Worm (Caenorhabditis elegans) whole organism, L4 larva: Measurements from ENCODE around the gene F12E12.6.
A peak's percentile ranks its signal among the peaks of the same experiment; 100 is the strongest.

Source experiments
- D1046.2 ChIP-seq: fragments of 200-800 bp; sonication (Bioruptor generic); IDR thresholded peaks from 2 replicates; pipeline ENCODE4 v1.3.6; 2022; ENCODE audit warnings: missing genetic modification characterization, missing compliant biosample characterization
- F37D6.2 ChIP-seq: sonication (generic microtip); optimal IDR thresholded peaks from 2 replicates; lab custom pipeline; 2016; ENCODE audit warnings: mild to moderate bottlenecking, missing genetic modification characterization, missing compliant biosample characterization
- R02D3.7 ChIP-seq: fragments of 150-350 bp; sonication (generic microtip); optimal IDR thresholded peaks from 3 replicates; lab custom pipeline; 2014; ENCODE audit warnings: missing biosample characterization, missing genetic modification characterization
- T26A8.4 ChIP-seq: fragments of 200-800 bp; sonication (Bioruptor generic); IDR thresholded peaks from 2 replicates; pipeline ENCODE4 v1.3.6; 2022; ENCODE audit warnings: missing genetic modification characterization, missing compliant biosample characterization
- Y105C5A.15 ChIP-seq: fragments of 200-800 bp; sonication (Bioruptor generic); IDR thresholded peaks from 2 replicates; pipeline ENCODE4 v1.3.6; 2022; ENCODE audit warnings: missing genetic modification characterization, missing compliant biosample characterization
- Y75B8A.6 ChIP-seq: fragments of 200-800 bp; sonication (Bioruptor generic); IDR thresholded peaks from 2 replicates; pipeline ENCODE4 v1.3.6; 2022; ENCODE audit warnings: missing genetic modification reagents, missing genetic modification characterization, missing compliant biosample characterization
- aha-1 ChIP-seq: fragments of 150-350 bp; peaks from one replicate; lab custom pipeline; 2014; ENCODE audit warnings: missing biosample characterization, missing genetic modification characterization
- ama-1 ChIP-seq: fragments of 150-350 bp; optimal IDR thresholded peaks from 2 replicates; lab custom pipeline; 2014; ENCODE audit warnings: inconsistent platforms, mixed read lengths
- arid-1 ChIP-seq: fragments of 200-800 bp; sonication (Bioruptor generic); conservative IDR thresholded peaks from 2 replicates; pipeline ENCODE4 v1.3.6; 2022; ENCODE audit warnings: missing genetic modification reagents, missing genetic modification characterization, missing compliant biosample characterization
- ceh-20 ChIP-seq: fragments of 200-800 bp; sonication (Bioruptor generic); IDR thresholded peaks from 2 replicates; pipeline ENCODE4 v1.3.6; 2022; ENCODE audit warnings: missing genetic modification reagents, missing genetic modification characterization, missing compliant biosample characterization
- ceh-28 ChIP-seq: fragments of 150-350 bp; optimal IDR thresholded peaks from 2 replicates; lab custom pipeline; 2014; ENCODE audit warnings: missing biosample characterization, missing genetic modification reagents, missing genetic modification characterization
- ceh-44 ChIP-seq: fragments of 200-800 bp; sonication (Bioruptor generic); IDR thresholded peaks from 2 replicates; pipeline ENCODE4 v1.3.6; 2022; ENCODE audit warnings: missing genetic modification reagents, missing genetic modification characterization, missing compliant biosample characterization
- ces-1 ChIP-seq: fragments of 150-350 bp; sonication (generic microtip); optimal IDR thresholded peaks from 4 replicates; lab custom pipeline; 2014; ENCODE audit warnings: missing biosample characterization, missing genetic modification reagents, missing genetic modification characterization
- ctbp-1 ChIP-seq: fragments of 200-800 bp; sonication (Bioruptor generic); IDR thresholded peaks from 2 replicates; pipeline ENCODE4 v1.3.6; 2022; ENCODE audit warnings: missing genetic modification reagents, missing genetic modification characterization, missing compliant biosample characterization
- daf-16 ChIP-seq, 3 experiments: sonication (generic microtip); optimal IDR thresholded peaks; 2 replicates each; lab custom pipeline; 2016 to 2017; ENCODE audit warnings: missing genetic modification characterization in 3 of 3, missing genetic modification reagents in 3 of 3, mild to moderate bottlenecking in 2 of 3, missing compliant biosample characterization in 2 of 3, missing biosample characterization in 1 of 3, moderate library complexity in 1 of 3
- dmd-6 ChIP-seq: fragments of 200-800 bp; sonication (Bioruptor generic); IDR thresholded peaks from 2 replicates; pipeline ENCODE4 v1.3.6; 2022; ENCODE audit warnings: missing genetic modification reagents, missing genetic modification characterization, missing compliant biosample characterization
- dmd-8 ChIP-seq: fragments of 200-800 bp; sonication (Bioruptor generic); IDR thresholded peaks from 2 replicates; pipeline ENCODE4 v1.3.6; 2022; ENCODE audit warnings: missing genetic modification characterization, missing compliant biosample characterization
- egl-43 ChIP-seq: fragments of 200-800 bp; sonication (Bioruptor generic); IDR thresholded peaks from 2 replicates; pipeline ENCODE4 v1.3.6; 2022; ENCODE audit warnings: missing genetic modification reagents, missing genetic modification characterization, missing compliant biosample characterization
- hlh-11 ChIP-seq: fragments of 200-800 bp; sonication (Bioruptor generic); optimal IDR thresholded peaks from 2 replicates; lab custom pipeline; 2018; ENCODE audit warnings: mild to moderate bottlenecking, missing genetic modification characterization, missing compliant biosample characterization
- hlh-30 ChIP-seq: sonication (generic microtip); optimal IDR thresholded peaks from 2 replicates; lab custom pipeline; 2017; ENCODE audit warnings: antibody characterized with exemption, mild to moderate bottlenecking, missing genetic modification characterization, missing compliant biosample characterization; ENCODE audit not compliant: insufficient read depth
- lin-29 ChIP-seq: fragments of 200-800 bp; sonication (Bioruptor generic); IDR thresholded peaks from 2 replicates; pipeline ENCODE4 v1.3.6; 2022; ENCODE audit warnings: missing genetic modification reagents, missing genetic modification characterization, missing compliant biosample characterization
- lin-38 ChIP-seq: fragments of 200-800 bp; sonication (Bioruptor generic); IDR thresholded peaks from 2 replicates; pipeline ENCODE4 v1.3.6; 2022; ENCODE audit warnings: missing genetic modification reagents, missing genetic modification characterization, missing compliant biosample characterization
- lir-3 ChIP-seq: sonication (generic microtip); optimal IDR thresholded peaks from 2 replicates; lab custom pipeline; 2016; ENCODE audit warnings: mild to moderate bottlenecking, missing genetic modification characterization, missing compliant biosample characterization
- mdl-1 ChIP-seq, 2 experiments: fragments of 150-350 bp in 1 of 2; sonication (generic microtip) in 1 of 2; optimal IDR thresholded peaks; 2 replicates each; lab custom pipeline; 2014 to 2017; ENCODE audit warnings: missing biosample characterization in 2 of 2, missing genetic modification characterization in 2 of 2
- nhr-11 ChIP-seq: fragments of 150-350 bp; optimal IDR thresholded peaks from 2 replicates; lab custom pipeline; 2014; ENCODE audit warnings: missing biosample characterization, missing genetic modification characterization
- nhr-28 ChIP-seq: fragments of 150-350 bp; optimal IDR thresholded peaks from 2 replicates; lab custom pipeline; 2014; ENCODE audit warnings: missing biosample characterization, missing genetic modification characterization
- nhr-77 ChIP-seq: fragments of 150-350 bp; optimal IDR thresholded peaks from 2 replicates; lab custom pipeline; 2014; ENCODE audit warnings: missing biosample characterization, missing genetic modification characterization
- php-3 ChIP-seq: fragments of 200-800 bp; sonication (Bioruptor generic); IDR thresholded peaks from 2 replicates; pipeline ENCODE4 v1.3.6; 2022; ENCODE audit warnings: missing genetic modification reagents, missing genetic modification characterization, missing compliant biosample characterization
- pqm-1 ChIP-seq: sonication (generic microtip); optimal IDR thresholded peaks from 2 replicates; lab custom pipeline; 2017; ENCODE audit warnings: missing biosample characterization, missing genetic modification characterization
- rbr-2 ChIP-seq: sonication (generic microtip); optimal IDR thresholded peaks from 2 replicates; lab custom pipeline; 2016; ENCODE audit warnings: missing genotype, missing genetic modification characterization, missing compliant biosample characterization
- sdz-12 ChIP-seq: fragments of 200-800 bp; sonication (Bioruptor generic); optimal IDR thresholded peaks from 2 replicates; lab custom pipeline; 2018; ENCODE audit warnings: mild to moderate bottlenecking, missing genetic modification characterization, missing compliant biosample characterization
- skn-1 ChIP-seq: fragments of 150-350 bp; optimal IDR thresholded peaks from 2 replicates; lab custom pipeline; 2014; ENCODE audit warnings: missing biosample characterization, missing genetic modification characterization
- snpc-1.2 ChIP-seq: fragments of 200-800 bp; sonication (Bioruptor generic); IDR thresholded peaks from 2 replicates; pipeline ENCODE4 v1.3.6; 2022; ENCODE audit warnings: missing genetic modification reagents, missing genetic modification characterization, missing compliant biosample characterization
- snpc-4 ChIP-seq: fragments of 150-350 bp; optimal IDR thresholded peaks from 2 replicates; lab custom pipeline; 2014; ENCODE audit warnings: missing biosample characterization, missing genetic modification characterization
- spr-1 ChIP-seq: sonication (generic microtip); optimal IDR thresholded peaks from 2 replicates; lab custom pipeline; 2016; ENCODE audit warnings: mild to moderate bottlenecking, missing genetic modification characterization, missing compliant biosample characterization
- unc-130 ChIP-seq: sonication (generic microtip); optimal IDR thresholded peaks from 2 replicates; lab custom pipeline; 2016; ENCODE audit warnings: missing genetic modification reagents, missing genetic modification characterization, missing compliant biosample characterization
- unc-62 ChIP-seq, 3 experiments: fragments of 150-350 bp in 1 of 3; sonication (generic microtip); optimal IDR thresholded peaks in 2 of 3; peaks in 1 of 3; 1 replicate in 1 of 3; 2 replicates in 2 of 3; lab custom pipeline; 2014 to 2017; ENCODE audit warnings: missing biosample characterization in 3 of 3, missing genetic modification characterization in 3 of 3, missing genetic modification reagents in 3 of 3, missing genotype in 1 of 3
- zag-1 ChIP-seq: fragments of 150-350 bp; optimal IDR thresholded peaks from 2 replicates; lab custom pipeline; 2014; ENCODE audit warnings: missing biosample characterization, missing genetic modification characterization
- zfp-3 ChIP-seq: fragments of 200-800 bp; sonication (Bioruptor generic); conservative IDR thresholded peaks from 2 replicates; pipeline ENCODE4 v1.3.6; 2022; ENCODE audit warnings: missing genetic modification reagents, missing genetic modification characterization, missing compliant biosample characterization
- zip-11 ChIP-seq: fragments of 200-800 bp; sonication (Bioruptor generic); IDR thresholded peaks from 2 replicates; pipeline ENCODE4 v1.3.6; 2022; ENCODE audit warnings: missing genetic modification characterization, missing compliant biosample characterization
- ztf-7 ChIP-seq: fragments of 150-350 bp; optimal IDR thresholded peaks from 2 replicates; lab custom pipeline; 2014; ENCODE audit warnings: missing biosample characterization, missing genetic modification characterization

The F12E12.6 gene

DNA sequence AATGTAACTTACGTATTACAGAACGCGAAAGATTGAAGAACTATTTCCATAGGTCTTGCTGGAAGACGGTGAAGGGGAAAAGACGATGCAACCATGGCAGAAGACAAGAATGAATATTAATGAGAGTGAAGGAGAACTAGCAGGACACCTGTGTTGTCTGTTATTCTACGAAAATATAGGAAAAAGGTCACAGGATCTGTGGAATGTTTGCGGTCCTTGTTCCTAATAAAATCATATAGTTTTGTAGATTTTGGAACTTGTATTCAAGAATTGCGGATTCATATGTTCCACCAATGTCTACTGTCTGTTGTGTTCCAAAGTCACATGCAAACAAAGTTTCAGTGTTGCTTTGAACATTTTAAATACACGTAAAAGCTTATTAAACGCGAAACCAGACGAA lies 15.4 kb upstream of the F12E12.6 start, which contains the start of gene sdz-11:
TSS of gene sdz-11 (minus strand) at position 101 of the 400 bp plus-strand sequence.
- TF ChIP-seq nhr-11 (tag; lab: Kevin White, UChicago), result no peak
- no peak for TF ChIP-seq spr-1
- no peak for TF ChIP-seq nhr-28 (tag; lab: Kevin White, UChicago)
- TF ChIP-seq snpc-4, result no peak
- TF ChIP-seq lir-3 (tag; lab: Kevin White, UChicago), result no peak
- TF ChIP-seq zip-11 (GFP tag; lab: Robert Waterston, UW), result no peak
- no peak for TF ChIP-seq arid-1 (GFP tag; lab: Robert Waterston, UW)
- no peak for TF ChIP-seq ztf-7
- TF ChIP-seq R02D3.7, result no peak
- peak in 1 of 2 experiments; percentile 33 for TF ChIP-seq unc-62 (GFP tag; optimal IDR thresholded peaks at IDR 0.05 in 1 of 2; lab: Kevin White, UChicago)
- no peak for TF ChIP-seq unc-62 (tag; optimal IDR thresholded peaks at IDR 0.05; lab: Kevin White, UChicago)
- TF ChIP-seq ceh-28 (tag; lab: Kevin White, UChicago), result no peak
- TF ChIP-seq aha-1 (tag; lab: Kevin White, UChicago), result peak; percentile 56

DNA sequence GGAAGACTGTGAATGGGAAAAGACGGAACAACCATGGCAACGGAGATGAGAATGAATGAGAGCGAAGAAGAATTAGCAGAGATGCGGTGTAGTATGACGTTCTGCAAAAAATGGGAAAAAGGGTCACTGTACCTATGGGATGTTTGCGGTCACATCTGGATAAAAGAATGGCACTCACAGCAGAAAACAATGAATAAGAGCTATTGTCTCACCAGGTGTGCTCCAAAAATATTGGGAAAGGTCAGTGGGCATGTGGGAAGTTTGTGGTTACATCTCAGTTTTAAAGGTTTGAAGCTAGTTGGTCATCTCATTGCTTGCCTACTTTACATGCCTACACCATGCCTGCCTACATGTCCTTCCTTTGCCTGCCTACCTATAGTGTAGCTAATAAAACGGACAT lies 13.9 kb upstream of the F12E12.6 start, which contains the start of gene fbxb-91:
TSS of gene fbxb-91 (minus strand) at position 101 of the 400 bp plus-strand sequence.
- no peak for TF ChIP-seq hlh-30 (tag; lab: Kevin White, UChicago)
- no peak for TF ChIP-seq egl-43 (GFP tag; lab: Robert Waterston, UW)
- TF ChIP-seq zag-1 (tag; lab: Kevin White, UChicago), result no peak
- TF ChIP-seq ceh-28 (tag; lab: Kevin White, UChicago), result no peak

DNA sequence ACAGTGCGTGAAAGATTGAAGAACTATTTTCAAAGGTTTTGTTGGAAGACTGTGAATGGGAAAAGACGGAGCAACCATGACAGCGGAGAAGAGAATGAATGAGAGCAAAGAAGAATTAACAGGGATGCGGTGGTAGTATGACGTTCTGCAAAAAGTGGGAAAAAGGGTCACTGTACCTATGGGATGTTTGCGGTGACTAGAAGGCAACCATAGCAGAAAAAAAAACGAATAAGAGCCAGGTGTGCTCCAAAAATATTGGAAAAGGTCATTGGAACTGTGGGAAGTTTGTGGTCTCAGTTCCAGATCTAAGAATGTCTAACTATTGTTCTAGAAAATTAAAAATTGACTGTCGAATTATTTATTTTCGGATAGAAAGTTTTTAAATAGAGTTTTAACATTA lies 12.0 kb upstream of the F12E12.6 start, which contains the start of gene fbxb-90:
TSS of gene fbxb-90 (minus strand) at position 101 of the 400 bp plus-strand sequence.
- TF ChIP-seq ceh-44, result no peak
- no peak for TF ChIP-seq skn-1 (tag; lab: Kevin White, UChicago)
- peak in 1 of 2 experiments; percentile 11 for TF ChIP-seq unc-62 (GFP tag; optimal IDR thresholded peaks at IDR 0.05 in 1 of 2; lab: Kevin White, UChicago)
- no peak for TF ChIP-seq unc-62 (tag; optimal IDR thresholded peaks at IDR 0.05; lab: Kevin White, UChicago)
- TF ChIP-seq T26A8.4 (GFP tag; lab: Robert Waterston, UW), result no peak
- TF ChIP-seq, all 104 proteins: peak for 1

DNA sequence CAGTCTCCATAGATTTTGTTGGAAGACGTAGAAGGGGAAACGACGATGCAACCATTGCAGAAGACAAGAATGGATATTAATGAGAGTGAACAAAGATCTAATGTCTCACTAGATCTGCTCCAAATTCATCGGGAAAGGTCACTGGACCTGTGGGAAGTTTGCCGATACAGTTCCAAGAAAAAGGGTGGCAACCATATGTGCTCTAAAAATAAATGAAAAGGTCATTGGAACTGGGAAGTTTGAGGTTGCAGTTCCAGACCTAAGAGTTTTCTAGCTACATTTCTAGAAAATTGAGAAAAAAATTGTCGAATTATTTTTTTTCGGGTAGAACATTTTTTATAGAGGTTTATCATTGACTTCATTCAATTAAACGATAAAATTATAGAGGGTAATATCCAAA lies 10.7 kb upstream of the F12E12.6 start, which contains the start of gene fbxb-92:
TSS of gene fbxb-92 (minus strand) at position 101 of the 400 bp plus-strand sequence.
- TF ChIP-seq php-3 (no peak), egl-43 (GFP tag; lab: Robert Waterston, UW) (no peak), unc-62 (GFP tag; optimal IDR thresholded peaks at IDR 0.05 in 1 of 2; lab: Kevin White, UChicago) (no peak), unc-62 (tag; optimal IDR thresholded peaks at IDR 0.05; lab: Kevin White, UChicago) (no peak), zfp-3 (GFP tag; lab: Robert Waterston, UW) (no peak), ceh-20 (GFP tag; lab: Robert Waterston, UW) (no peak), snpc-1.2 (GFP tag; lab: Robert Waterston, UW) (no peak), sdz-12 (GFP tag; lab: Kevin White, UChicago) (no peak), Y105C5A.15 (no peak), spr-1 (no peak)

DNA sequence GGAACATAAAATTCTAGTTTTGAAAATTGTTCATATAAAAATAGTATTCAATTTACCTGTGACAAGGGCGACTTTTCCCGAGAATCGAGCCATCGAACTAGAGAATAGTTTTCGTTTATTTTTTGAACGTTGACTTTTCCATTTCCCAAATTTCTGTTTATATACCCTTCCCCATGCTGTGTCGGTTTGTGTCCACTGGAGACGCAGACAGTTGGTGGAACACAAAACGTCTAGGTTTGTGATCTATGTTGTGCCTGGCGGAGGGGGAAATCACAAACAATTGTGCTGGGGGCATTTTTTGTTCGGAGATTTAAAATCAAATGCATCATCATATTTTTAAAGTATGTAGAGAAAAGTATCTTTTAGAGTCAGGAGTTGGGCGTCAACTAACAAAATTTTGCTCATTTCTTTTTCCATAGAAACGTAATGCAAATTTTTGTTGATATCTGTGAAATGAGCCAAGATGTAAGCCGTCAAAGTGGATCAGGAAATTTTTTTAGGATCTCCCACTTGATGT lies 7.0 kb upstream of the F12E12.6 start, which contains the start of gene nta-1:
TSS of gene nta-1 (minus strand) at position 131 of the 517 bp plus-strand sequence.
- TF ChIP-seq nhr-28 (tag; lab: Kevin White, UChicago) (peak; percentile 91), ceh-20 (GFP tag; lab: Robert Waterston, UW) (no peak), zip-11 (GFP tag; lab: Robert Waterston, UW) (no peak), ctbp-1 (GFP tag; lab: Robert Waterston, UW) (no peak), lin-38 (GFP tag; lab: Robert Waterston, UW) (no peak), ama-1 (lab: Kevin White, UChicago) (no peak), nhr-77 (tag; lab: Kevin White, UChicago) (peak; percentile 13), hlh-11 (tag; lab: Kevin White, UChicago) (peak; percentile 51), pqm-1 (peak; percentile 50), dmd-6 (peak; percentile 58), Y75B8A.6 (GFP tag; lab: Robert Waterston, UW) (no peak), rbr-2 (tag; lab: Kevin White, UChicago) (no peak), ceh-28 (tag; lab: Kevin White, UChicago) (no peak), T26A8.4 (GFP tag; lab: Robert Waterston, UW) (no peak), mdl-1 (tag; optimal IDR thresholded peaks at IDR 0.05; lab: Kevin White, UChicago) (peak in 1 of 2 experiments; percentile 22), ces-1 (GFP tag; lab: Kevin White, UChicago) (no peak), F37D6.2 (tag; lab: Kevin White, UChicago) (no peak), unc-62 (GFP tag; optimal IDR thresholded peaks at IDR 0.05 in 1 of 2; lab: Kevin White, UChicago) (peak in 1 of 2 experiments; percentile 97), unc-62 (tag; optimal IDR thresholded peaks at IDR 0.05; lab: Kevin White, UChicago) (no peak), dmd-8 (GFP tag; lab: Robert Waterston, UW) (no peak), daf-16 (GFP tag; optimal IDR thresholded peaks at IDR 0.05; lab: Kevin White, UChicago) (no peak), daf-16 (tag; optimal IDR thresholded peaks at IDR 0.05; lab: Kevin White, UChicago) (peak; percentile 64), lin-29 (no peak), D1046.2 (GFP tag; lab: Robert Waterston, UW) (no peak), unc-130 (GFP tag; lab: Kevin White, UChicago) (no peak)
